Worm (Caenorhabditis elegans) whole organism, L1 larva: ENCODE data around the gene blos-7.

ENCODE experiments used
- C16A3.4 ChIP-seq: fragments of 150-350 bp; optimal IDR thresholded peaks from 2 replicates; lab custom pipeline; 2014; ENCODE audit warnings: missing biosample characterization, missing genetic modification characterization
- C34B4.2 ChIP-seq: sonication (generic microtip); optimal IDR thresholded peaks from 2 replicates; lab custom pipeline; 2017; ENCODE audit warnings: mild to moderate bottlenecking, missing genetic modification characterization, missing compliant biosample characterization
- aha-1 ChIP-seq: fragments of 150-350 bp; optimal IDR thresholded peaks from 2 replicates; lab custom pipeline; 2014; ENCODE audit warnings: missing biosample characterization, missing genetic modification characterization
- ama-1 ChIP-seq: fragments of 150-350 bp; optimal IDR thresholded peaks from 2 replicates; lab custom pipeline; 2014
- blmp-1 ChIP-seq: fragments of 150-350 bp; optimal IDR thresholded peaks from 2 replicates; lab custom pipeline; 2014; ENCODE audit warnings: missing biosample characterization, missing genetic modification characterization
- ceh-63 ChIP-seq: fragments of 200-800 bp; sonication (Bioruptor generic); optimal IDR thresholded peaks from 2 replicates; lab custom pipeline; 2018; ENCODE audit warnings: mild to moderate bottlenecking, missing genetic modification characterization, missing compliant biosample characterization
- ceh-8 ChIP-seq: fragments of 200-800 bp; sonication (Bioruptor generic); optimal IDR thresholded peaks from 2 replicates; lab custom pipeline; 2018; ENCODE audit warnings: mild to moderate bottlenecking, missing genetic modification characterization, moderate library complexity, missing compliant biosample characterization
- ceh-82 ChIP-seq, 3 experiments: fragments of 150-350 bp in 1 of 3; sonication (generic microtip) in 2 of 3; optimal IDR thresholded peaks; 2 replicates each; lab custom pipeline; 2014 to 2017; ENCODE audit warnings: missing biosample characterization in 3 of 3, missing genetic modification characterization in 3 of 3
- ces-1 ChIP-seq: fragments of 150-350 bp; optimal IDR thresholded peaks from 2 replicates; lab custom pipeline; 2014; ENCODE audit warnings: missing biosample characterization, missing genetic modification reagents, missing genetic modification characterization
- dpl-1 ChIP-seq, 3 experiments: fragments of 150-350 bp in 2 of 3; sonication (generic microtip) in 1 of 3; optimal IDR thresholded peaks; 2 replicates each; lab custom pipeline; 2014 to 2017; ENCODE audit warnings: missing biosample characterization in 3 of 3, missing genetic modification characterization in 3 of 3, missing genetic modification reagents in 3 of 3
- dsc-1 ChIP-seq: sonication (generic microtip); optimal IDR thresholded peaks from 2 replicates; lab custom pipeline; 2016; ENCODE audit warnings: mild to moderate bottlenecking, missing genetic modification characterization, missing compliant biosample characterization
- egl-13 ChIP-seq: sonication (generic microtip); optimal IDR thresholded peaks from 2 replicates; lab custom pipeline; 2016; ENCODE audit warnings: missing genotype, missing genetic modification reagents, missing genetic modification characterization, missing compliant biosample characterization
- elt-2 ChIP-seq: sonication (generic microtip); optimal IDR thresholded peaks from 2 replicates; lab custom pipeline; 2016; ENCODE audit warnings: missing genetic modification characterization, mild to moderate bottlenecking, inconsistent platforms, missing compliant biosample characterization, missing genetic modification reagents
- elt-3 ChIP-seq, 6 experiments: fragments of 150-350 bp in 1 of 6; sonication (generic microtip); optimal IDR thresholded peaks; 2 replicates each; lab custom pipeline; 2017 to 2018; ENCODE audit warnings: missing biosample characterization in 6 of 6, missing genetic modification characterization in 6 of 6, inconsistent platforms in 1 of 6
- fkh-4 ChIP-seq: sonication (generic microtip); optimal IDR thresholded peaks from 2 replicates; lab custom pipeline; 2016; ENCODE audit warnings: missing compliant biosample characterization, missing genetic modification characterization, borderline replicate concordance
- fkh-8 ChIP-seq: sonication (generic microtip); optimal IDR thresholded peaks from 2 replicates; lab custom pipeline; 2016; ENCODE audit warnings: mild to moderate bottlenecking, missing genetic modification characterization, missing compliant biosample characterization
- hpl-2 ChIP-seq: fragments of 150-350 bp; optimal IDR thresholded peaks from 2 replicates; lab custom pipeline; 2014; ENCODE audit warnings: missing biosample characterization, missing genetic modification reagents, missing genetic modification characterization
- isw-1 ChIP-seq: fragments of 200-800 bp; sonication (Bioruptor generic); IDR thresholded peaks from 2 replicates; pipeline ENCODE4 v1.3.6; 2022; ENCODE audit warnings: missing genetic modification characterization, missing compliant biosample characterization
- jun-1 ChIP-seq: fragments of 150-350 bp; optimal IDR thresholded peaks from 2 replicates; lab custom pipeline; 2014; ENCODE audit warnings: missing biosample characterization, missing genetic modification reagents, missing genetic modification characterization
- lin-14 ChIP-seq: fragments of 200-800 bp; sonication (Bioruptor generic); optimal IDR thresholded peaks from 2 replicates; lab custom pipeline; 2018; ENCODE audit warnings: mild to moderate bottlenecking, missing genetic modification characterization, moderate library complexity, missing compliant biosample characterization
- lin-15B ChIP-seq: fragments of 150-350 bp; sonication (generic microtip); optimal IDR thresholded peaks from 3 replicates; lab custom pipeline; 2014; ENCODE audit warnings: missing biosample characterization, missing genetic modification characterization
- lin-35 ChIP-seq, 2 experiments: fragments of 150-350 bp; optimal IDR thresholded peaks; 2 replicates each; lab custom pipeline; 2014; ENCODE audit warnings: missing biosample characterization in 2 of 2, missing genetic modification characterization in 2 of 2, missing genetic modification reagents in 2 of 2
- lin-39 ChIP-seq: fragments of 150-350 bp; optimal IDR thresholded peaks from 2 replicates; lab custom pipeline; 2014; ENCODE audit warnings: missing biosample characterization, missing genetic modification reagents, missing genetic modification characterization
- lir-3 ChIP-seq: sonication (generic microtip); optimal IDR thresholded peaks from 2 replicates; lab custom pipeline; 2016; ENCODE audit warnings: mild to moderate bottlenecking, missing genetic modification characterization, moderate library complexity, missing compliant biosample characterization; ENCODE audit not compliant: poor library complexity
- lsy-2 ChIP-seq, 2 experiments: fragments of 150-350 bp; optimal IDR thresholded peaks; 2 replicates each; lab custom pipeline; 2014; ENCODE audit warnings: missing biosample characterization in 2 of 2, missing genetic modification characterization in 2 of 2
- nhr-19 ChIP-seq: fragments of 200-800 bp; sonication (Bioruptor generic); conservative IDR thresholded peaks from 2 replicates; pipeline ENCODE4 v1.3.6; 2022; ENCODE audit warnings: missing genetic modification characterization, missing compliant biosample characterization
- nhr-20 ChIP-seq: sonication (generic microtip); optimal IDR thresholded peaks from 2 replicates; lab custom pipeline; 2016; ENCODE audit warnings: mild to moderate bottlenecking, missing genetic modification characterization, missing compliant biosample characterization
- nhr-237 ChIP-seq: fragments of 150-350 bp; optimal IDR thresholded peaks from 2 replicates; lab custom pipeline; 2014; ENCODE audit warnings: missing biosample characterization, missing genetic modification characterization
- nhr-71 ChIP-seq: sonication (generic microtip); optimal IDR thresholded peaks from 2 replicates; lab custom pipeline; 2016; ENCODE audit warnings: mild to moderate bottlenecking, missing genetic modification characterization, moderate library complexity, missing compliant biosample characterization
- nhr-76 ChIP-seq: sonication (generic microtip); optimal IDR thresholded peaks from 2 replicates; lab custom pipeline; 2017; ENCODE audit warnings: missing biosample characterization, missing genetic modification characterization
- nhr-85 ChIP-seq: sonication (generic microtip); peaks from one replicate; lab custom pipeline; 2016; ENCODE audit warnings: missing genetic modification characterization, inconsistent platforms, missing compliant biosample characterization
- pqm-1 ChIP-seq: sonication (generic microtip); optimal IDR thresholded peaks from 3 replicates; lab custom pipeline; 2017; ENCODE audit warnings: missing biosample characterization, missing genetic modification characterization
- rnt-1 ChIP-seq: sonication (generic microtip); optimal IDR thresholded peaks from 2 replicates; lab custom pipeline; 2016; ENCODE audit warnings: mild to moderate bottlenecking, missing genetic modification characterization, moderate library complexity, missing compliant biosample characterization
- skn-1 ChIP-seq: fragments of 150-350 bp; optimal IDR thresholded peaks from 2 replicates; lab custom pipeline; 2014; ENCODE audit warnings: missing biosample characterization, missing genetic modification characterization
- sptf-1 ChIP-seq: fragments of 150-350 bp; optimal IDR thresholded peaks from 2 replicates; lab custom pipeline; 2014; ENCODE audit warnings: missing biosample characterization, missing genetic modification characterization
- sup-37 ChIP-seq: fragments of 200-800 bp; sonication (Bioruptor generic); optimal IDR thresholded peaks from 2 replicates; lab custom pipeline; 2018; ENCODE audit warnings: mild to moderate bottlenecking, missing genetic modification characterization, missing compliant biosample characterization
- swsn-7 ChIP-seq: sonication (generic microtip); optimal IDR thresholded peaks from 2 replicates; lab custom pipeline; 2016; ENCODE audit warnings: missing genetic modification characterization, missing compliant biosample characterization
- unc-130 ChIP-seq: fragments of 150-350 bp; optimal IDR thresholded peaks from 2 replicates; lab custom pipeline; 2017; ENCODE audit warnings: missing biosample characterization, missing genetic modification characterization, inconsistent platforms
- unc-30 ChIP-seq: sonication (generic microtip); optimal IDR thresholded peaks from 2 replicates; lab custom pipeline; 2017; ENCODE audit warnings: missing biosample characterization, missing genetic modification characterization
- unc-62 ChIP-seq: fragments of 150-350 bp; optimal IDR thresholded peaks from 2 replicates; lab custom pipeline; 2014; ENCODE audit warnings: missing biosample characterization, missing genetic modification reagents, missing genetic modification characterization
- unc-98 ChIP-seq: fragments of 200-800 bp; sonication (Bioruptor generic); IDR thresholded peaks from 2 replicates; pipeline ENCODE4 v1.3.6; 2022; ENCODE audit warnings: missing genetic modification characterization, missing compliant biosample characterization
- vab-15 ChIP-seq: sonication (generic microtip); optimal IDR thresholded peaks from 2 replicates; lab custom pipeline; 2017; ENCODE audit warnings: missing genotype, mild to moderate bottlenecking, missing genetic modification characterization, missing compliant biosample characterization
- xbp-1 ChIP-seq: sonication (generic microtip); optimal IDR thresholded peaks from 2 replicates; lab custom pipeline; 2016; ENCODE audit warnings: missing genetic modification characterization, missing compliant biosample characterization
- ztf-4 ChIP-seq: fragments of 150-350 bp; optimal IDR thresholded peaks from 2 replicates; lab custom pipeline; 2014; ENCODE audit warnings: missing biosample characterization, missing genetic modification characterization

Gene blos-7

ce11 chrIV:3579477-3579975 lies 3.2 kb downstream of the blos-7 start, which contains the start of gene Y37E11B.1 (continued):
- TF ChIP-seq C16A3.4 (tag; lab: Kevin White, UChicago) (no peak), xbp-1 (tag; lab: Kevin White, UChicago) (no peak), ceh-63 (GFP tag; lab: Kevin White, UChicago) (no peak), lsy-2 (tag; optimal IDR thresholded peaks at IDR 0.05; lab: Kevin White, UChicago) (peak in 1 of 2 experiments; percentile 44), aha-1 (tag; lab: Kevin White, UChicago) (no peak), ama-1 (no peak), fkh-4 (tag; lab: Kevin White, UChicago) (no peak), fkh-8 (tag; lab: Kevin White, UChicago) (peak; percentile 25), hpl-2 (GFP tag; lab: Kevin White, UChicago) (no peak), lir-3 (no peak), lin-14 (no peak), pqm-1 (tag; lab: Kevin White, UChicago) (no peak), isw-1 (GFP tag; lab: Robert Waterston, UW) (no peak), dpl-1 (GFP tag; optimal IDR thresholded peaks at IDR 0.05; lab: Kevin White, UChicago) (peak in 1 of 3 experiments; percentile 30), nhr-76 (tag; lab: Kevin White, UChicago) (no peak), sptf-1 (tag; lab: Kevin White, UChicago) (no peak), ceh-82 (tag; optimal IDR thresholded peaks at IDR 0.05; lab: Kevin White, UChicago) (no peak), nhr-237 (tag; lab: Kevin White, UChicago) (no peak), unc-98 (GFP tag; lab: Robert Waterston, UW) (no peak), lin-39 (tag; lab: Kevin White, UChicago) (no peak)

- TF ChIP-seq swsn-7 (tag; lab: Kevin White, UChicago), result no peak
- TF ChIP-seq dpl-1 (GFP tag; optimal IDR thresholded peaks at IDR 0.05; lab: Kevin White, UChicago), result no peak
- TF ChIP-seq nhr-85 (tag; lab: Kevin White, UChicago), result peak; percentile 63
These were observed 4.0 kb downstream of the blos-7 start for ce11 chrIV:3578667-3579066.

- no peak for TF ChIP-seq ztf-4 (tag; lab: Kevin White, UChicago)
- TF ChIP-seq unc-130, result no peak
- no peak for TF ChIP-seq egl-13
- no peak for TF ChIP-seq nhr-85 (tag; lab: Kevin White, UChicago)
- TF ChIP-seq unc-30 (tag; lab: Kevin White, UChicago), result no peak
- TF ChIP-seq C34B4.2 (tag; lab: Kevin White, UChicago), result no peak
- no peak for TF ChIP-seq dsc-1 (tag; lab: Kevin White, UChicago)
- TF ChIP-seq lin-15B (tag; lab: Kevin White, UChicago), result no peak
- TF ChIP-seq elt-3 (tag; optimal IDR thresholded peaks at IDR 0.05; lab: Kevin White, UChicago), result no peak
- no peak for TF ChIP-seq ceh-8 (GFP tag; lab: Kevin White, UChicago)
- TF ChIP-seq rnt-1 (tag; lab: Kevin White, UChicago), result no peak
- no peak for TF ChIP-seq elt-2
These were observed 4.6 kb downstream of the blos-7 start, which contains the start of gene Y37E11B.2 for ce11 chrIV:3578155-3578554. Gene Y37E11B.2, plus strand, starts transcription at chrIV:3578455.

- no peak for TF ChIP-seq nhr-237 (tag; lab: Kevin White, UChicago)
- no peak for TF ChIP-seq egl-13
- TF ChIP-seq nhr-76 (tag; lab: Kevin White, UChicago), result no peak
- no peak for TF ChIP-seq fkh-4 (tag; lab: Kevin White, UChicago)
- TF ChIP-seq vab-15 (tag; lab: Kevin White, UChicago), result no peak
- TF ChIP-seq jun-1 (tag; lab: Kevin White, UChicago), result no peak
- no peak for TF ChIP-seq nhr-19 (GFP tag; lab: Robert Waterston, UW)
- TF ChIP-seq nhr-85 (tag; lab: Kevin White, UChicago), result no peak
- no peak for TF ChIP-seq pqm-1 (tag; lab: Kevin White, UChicago)
- TF ChIP-seq sup-37, result no peak
- no peak for TF ChIP-seq lin-35 (GFP tag; optimal IDR thresholded peaks at IDR 0.05; lab: Kevin White, UChicago)
- no peak for TF ChIP-seq blmp-1 (tag; lab: Kevin White, UChicago)
- TF ChIP-seq skn-1 (tag; lab: Kevin White, UChicago), result no peak
- no peak for TF ChIP-seq ces-1 (GFP tag; lab: Kevin White, UChicago)
- TF ChIP-seq nhr-71 (tag; lab: Kevin White, UChicago), result no peak
- TF ChIP-seq unc-62 (GFP tag; lab: Kevin White, UChicago), result no peak
- TF ChIP-seq nhr-20, result no peak
These were observed 12.1 kb downstream of the blos-7 start for ce11 chrIV:3570612-3571011.
